Fruit fly (Drosophila melanogaster): Measurements from ENCODE around the gene et.

et gene

DNA sequence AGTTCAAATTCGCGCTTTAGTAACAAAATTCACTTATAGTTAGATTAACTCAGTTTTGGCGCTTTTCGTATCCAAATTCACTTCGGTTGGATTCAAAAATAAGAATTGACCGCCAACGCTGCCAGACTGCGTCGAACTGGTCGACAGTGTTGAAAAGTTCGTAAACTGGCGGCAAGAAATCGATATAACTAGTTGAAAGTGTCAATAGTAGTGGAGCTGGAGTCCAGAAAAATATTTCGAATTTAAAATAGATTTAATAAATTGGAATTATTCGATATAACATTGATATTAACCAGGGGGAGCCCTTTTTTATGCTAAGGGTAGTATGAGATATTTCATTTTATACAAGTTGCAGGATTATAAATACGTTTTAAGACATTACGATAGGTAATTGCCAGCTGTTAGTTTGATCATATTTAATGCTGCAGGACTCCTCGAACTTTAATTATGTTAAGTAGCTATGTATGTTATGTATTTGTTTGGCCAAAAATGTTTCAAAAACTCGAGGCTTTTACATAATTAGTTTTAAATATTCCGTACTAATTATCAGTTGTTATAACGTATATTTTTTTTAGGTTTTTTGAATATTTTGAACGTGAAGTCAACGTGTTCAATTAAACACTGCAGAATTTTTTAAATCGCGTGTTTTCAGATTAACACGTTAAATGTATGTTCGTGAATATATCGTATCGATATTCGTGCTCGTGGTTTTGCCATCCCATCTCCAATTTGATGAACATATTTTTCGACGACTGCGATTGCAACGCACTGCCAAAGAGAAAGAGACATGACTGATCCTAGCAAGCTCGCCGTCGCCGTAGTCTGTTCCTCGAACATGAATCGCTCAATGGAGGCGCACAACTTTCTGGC is 11.6 kb downstream of the et start, which contains the start of the genes CG14223 and Ssu72:
Gene CG14223 (minus strand): TSS at position 113 of the 870 bp plus-strand sequence.
Gene Ssu72 (plus strand): TSS at position 703 of the 870 bp plus-strand sequence.
- TF ChIP-seq CG34367 (tag; optimal IDR thresholded peaks at IDR 0.05) (no peak), CG8301 (tag; optimal IDR thresholded peaks at IDR 0.05) (no peak), gl (tag; optimal IDR thresholded peaks at IDR 0.05) (no peak), CG10348 (GFP tag; IDR thresholded peaks at IDR 0.05) (no peak), CG12605 (GFP tag; IDR thresholded peaks at IDR 0.05) (no peak), CG15710 (tag; optimal IDR thresholded peaks at IDR 0.05) (no peak), CG9948 (tag; optimal IDR thresholded peaks at IDR 0.05) (no peak), EcR (GFP tag; optimal IDR thresholded peaks at IDR 0.05) (no peak), Pif1B (GFP tag; optimal IDR thresholded peaks at IDR 0.05) (no peak), D1 (tag; optimal IDR thresholded peaks at IDR 0.05) (no peak), Pif1A (GFP tag; optimal IDR thresholded peaks at IDR 0.05) (no peak), CG14655 (GFP tag; optimal IDR thresholded peaks at IDR 0.05) (no peak), CG17806 (tag; optimal IDR thresholded peaks at IDR 0.05) (no peak), Snoo (tag; optimal IDR thresholded peaks at IDR 0.05) (no peak), rn (GFP tag; IDR thresholded peaks at IDR 0.05) (no peak)

DNA sequence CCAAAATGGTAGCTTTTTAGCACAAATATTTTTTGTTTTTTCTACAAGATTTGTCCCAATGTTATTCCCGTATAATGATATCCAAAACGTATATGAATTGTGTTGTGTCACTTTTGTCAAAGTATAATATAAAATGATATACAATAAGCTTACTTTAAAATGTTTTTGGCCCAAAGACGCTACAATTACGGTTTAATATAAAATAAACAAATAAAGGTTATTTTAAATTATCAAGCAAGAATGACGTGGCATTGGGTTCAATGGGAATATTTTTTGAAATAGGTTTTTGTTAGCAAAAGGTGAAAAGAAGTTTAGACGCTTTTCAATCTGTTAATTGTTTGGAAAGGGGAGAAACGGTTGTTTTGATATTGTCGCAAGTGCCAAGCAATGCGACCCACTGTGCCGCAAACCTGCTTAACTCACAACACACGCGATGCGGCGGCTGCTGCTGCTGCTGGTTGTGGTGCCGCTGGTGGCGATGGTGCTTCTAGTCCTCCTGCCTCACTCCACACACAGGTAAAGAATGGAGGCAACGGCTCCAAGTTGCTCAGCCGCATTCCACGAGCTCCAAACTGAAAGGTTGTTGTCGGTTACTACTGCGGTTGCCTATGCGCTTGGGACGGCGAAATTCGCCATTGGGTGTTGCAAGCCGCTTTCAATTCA is 12.4 kb downstream of the et start:
- TF ChIP-seq Pif1A (GFP tag; optimal IDR thresholded peaks at IDR 0.05) (peak; percentile 16), CG8301 (tag; optimal IDR thresholded peaks at IDR 0.05) (peak; percentile 52), CG10348 (GFP tag; IDR thresholded peaks at IDR 0.05) (no peak), CG8159 (tag; optimal IDR thresholded peaks at IDR 0.05) (peak; percentile 72), D1 (tag; optimal IDR thresholded peaks at IDR 0.05) (no peak), rn (GFP tag; IDR thresholded peaks at IDR 0.05) (no peak), CG34367 (tag; optimal IDR thresholded peaks at IDR 0.05) (peak; percentile 22), Snoo (tag; optimal IDR thresholded peaks at IDR 0.05) (peak; percentile 53), CG14655 (GFP tag; optimal IDR thresholded peaks at IDR 0.05) (no peak), CG9948 (tag; optimal IDR thresholded peaks at IDR 0.05) (peak; percentile 48), CG13204 (GFP tag; optimal IDR thresholded peaks at IDR 0.05) (peak; percentile 25), Pif1B (GFP tag; optimal IDR thresholded peaks at IDR 0.05) (peak; percentile 51), CG17806 (tag; optimal IDR thresholded peaks at IDR 0.05) (peak; percentile 15), CG15710 (tag; optimal IDR thresholded peaks at IDR 0.05) (peak; percentile 54), EcR (GFP tag; optimal IDR thresholded peaks at IDR 0.05) (peak; percentile 72)

DNA sequence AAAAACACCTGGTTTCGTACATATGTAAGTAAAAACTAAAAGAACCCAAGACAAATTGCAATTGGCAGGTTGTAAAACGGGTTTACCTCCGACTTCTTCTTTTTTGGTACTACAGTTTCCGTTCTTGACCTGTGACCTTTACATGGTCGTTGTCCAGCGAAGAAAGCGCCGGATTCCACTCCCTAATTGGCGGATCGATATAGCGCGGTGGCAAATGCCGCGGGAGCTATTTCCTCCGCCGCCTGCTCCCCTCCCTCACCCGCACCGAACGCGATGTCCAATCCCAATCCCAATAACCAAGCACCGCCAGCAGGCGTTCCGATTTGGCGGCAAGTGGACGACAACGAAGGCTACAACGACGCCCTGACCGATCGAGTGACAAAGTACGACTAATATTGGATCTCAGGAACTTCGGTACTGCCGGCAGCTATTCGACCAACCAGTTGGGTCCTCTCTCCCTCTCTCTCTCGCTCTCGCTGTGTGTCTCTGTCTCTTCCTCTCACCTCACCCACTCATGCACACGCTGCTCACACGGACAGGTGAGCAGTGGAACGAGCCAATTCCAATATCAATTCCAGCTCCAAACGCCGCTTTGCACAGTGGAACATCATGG is 13.0 kb downstream of the et start:
- TF ChIP-seq D1 (tag; optimal IDR thresholded peaks at IDR 0.05), result no peak
- peak; percentile 48; the same call in 1 of the 2 replicates for TF ChIP-seq CG32121 (GFP tag; IDR thresholded peaks at IDR 0.05)
- TF ChIP-seq CG8159 (tag; optimal IDR thresholded peaks at IDR 0.05), result no peak
- TF ChIP-seq CG8301 (tag; optimal IDR thresholded peaks at IDR 0.05), result no peak
- TF ChIP-seq CG4496 (GFP tag; IDR thresholded peaks at IDR 0.05), result peak; percentile 61
- no peak for TF ChIP-seq Pif1A (GFP tag; optimal IDR thresholded peaks at IDR 0.05)
- TF ChIP-seq fd96Ca (GFP tag; IDR thresholded peaks at IDR 0.05), result peak; percentile 45; the same call in 1 of the 3 replicates
- peak; percentile 27 for TF ChIP-seq CG13204 (GFP tag; optimal IDR thresholded peaks at IDR 0.05)
- peak; percentile 41 for TF ChIP-seq EcR (GFP tag; optimal IDR thresholded peaks at IDR 0.05)
- TF ChIP-seq CG9948 (tag; optimal IDR thresholded peaks at IDR 0.05), result no peak
- TF ChIP-seq Ets98B (GFP tag; IDR thresholded peaks at IDR 0.05), result peak; percentile 42; the same call in 1 of the 2 replicates
- no peak for TF ChIP-seq CG17806 (tag; optimal IDR thresholded peaks at IDR 0.05)
- no peak for TF ChIP-seq CG12605 (GFP tag; IDR thresholded peaks at IDR 0.05)
- TF ChIP-seq rn (GFP tag; IDR thresholded peaks at IDR 0.05), result no peak
- TF ChIP-seq CG10348 (GFP tag; IDR thresholded peaks at IDR 0.05), result no peak
- TF ChIP-seq gl (tag; optimal IDR thresholded peaks at IDR 0.05), result no peak

DNA sequence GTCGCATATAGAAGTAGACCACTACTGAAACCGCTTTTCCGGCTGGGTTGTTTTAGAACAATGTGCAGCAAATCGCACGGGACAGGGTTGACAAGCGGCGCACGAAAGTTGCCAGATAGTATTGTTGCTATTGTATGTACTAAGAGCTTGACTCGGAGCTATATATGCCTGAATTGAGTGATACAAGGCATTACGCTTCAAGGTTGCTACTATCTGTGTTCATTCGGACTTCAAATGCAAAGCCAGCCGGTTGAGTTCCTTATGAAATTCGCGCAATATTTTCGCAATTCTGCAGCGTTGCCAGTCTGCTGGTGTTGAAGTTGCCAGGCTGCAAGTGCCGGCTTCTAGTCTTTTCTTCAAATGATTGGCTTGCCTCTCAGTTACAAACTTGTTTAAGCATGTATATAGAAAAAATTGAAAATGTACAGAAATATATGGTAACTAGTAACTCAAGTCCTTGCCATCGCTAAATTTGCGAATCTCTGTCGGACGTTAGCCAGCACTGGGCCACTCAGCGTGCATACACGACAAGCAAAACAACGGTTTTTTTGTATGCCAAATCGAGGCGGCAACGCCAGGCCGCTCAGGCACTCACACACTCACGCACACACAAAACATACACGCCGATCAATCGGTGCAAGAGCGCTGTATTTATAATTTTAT is 23.8 kb downstream of the et start, which contains the start of the genes Ranbp21 and Elys:
Gene Ranbp21 (minus strand): TSS at position 513 of the 663 bp plus-strand sequence.
Gene Elys (plus strand): TSS at position 549 of the 663 bp plus-strand sequence.
- TF ChIP-seq CG17806 (tag; optimal IDR thresholded peaks at IDR 0.05), result no peak
- no peak for TF ChIP-seq rn (GFP tag; IDR thresholded peaks at IDR 0.05)
- no peak for TF ChIP-seq CG14655 (GFP tag; optimal IDR thresholded peaks at IDR 0.05)
- no peak for TF ChIP-seq CG13204 (GFP tag; optimal IDR thresholded peaks at IDR 0.05)
- TF ChIP-seq CG9948 (tag; optimal IDR thresholded peaks at IDR 0.05), result no peak
- no peak for TF ChIP-seq Snoo (tag; optimal IDR thresholded peaks at IDR 0.05)
- TF ChIP-seq CG32121 (GFP tag; IDR thresholded peaks at IDR 0.05), result no peak
- no peak for TF ChIP-seq Pif1B (GFP tag; optimal IDR thresholded peaks at IDR 0.05)
- peak; percentile 39 for TF ChIP-seq CG15710 (tag; optimal IDR thresholded peaks at IDR 0.05)
- no peak for TF ChIP-seq gl (tag; optimal IDR thresholded peaks at IDR 0.05)
- peak; percentile 57; the same call in 2 of the 3 replicates for TF ChIP-seq fd96Ca (GFP tag; IDR thresholded peaks at IDR 0.05)
- TF ChIP-seq CG12605 (GFP tag; IDR thresholded peaks at IDR 0.05), result no peak
- TF ChIP-seq CG34367 (tag; optimal IDR thresholded peaks at IDR 0.05), result no peak
- no peak for TF ChIP-seq D1 (tag; optimal IDR thresholded peaks at IDR 0.05)
- TF ChIP-seq EcR (GFP tag; optimal IDR thresholded peaks at IDR 0.05), result no peak
- peak; percentile 67 for TF ChIP-seq CG4496 (GFP tag; IDR thresholded peaks at IDR 0.05)

Measured in whole organism, pupa.